Fruit fly (Drosophila melanogaster): ENCODE measurements around the gene CG17404.

CG17404 gene

dm6 chr3R:12221366-12221916, 3.4 kb downstream of the CG17404 start, which contains the start of gene CG4860 (continued):
- peak; percentile 63 for TF ChIP-seq CG30431 (GFP tag; optimal IDR thresholded peaks at IDR 0.05)
- TF ChIP-seq CG31388 (GFP tag; optimal IDR thresholded peaks at IDR 0.05), result peak; percentile 57
- no peak for TF ChIP-seq CG2889 (GFP tag; IDR thresholded peaks at IDR 0.05)
- peak; percentile 46 for TF ChIP-seq jing (GFP tag; optimal IDR thresholded peaks at IDR 0.05)
- TF ChIP-seq gem (tag; optimal IDR thresholded peaks at IDR 0.05), result peak; percentile 95
- TF ChIP-seq CG6813 (GFP tag; optimal IDR thresholded peaks at IDR 0.05), result peak; percentile 52
- TF ChIP-seq CG4854 (GFP tag; optimal IDR thresholded peaks at IDR 0.05), result peak; percentile 64
- no peak for TF ChIP-seq Eip74EF (GFP tag; optimal IDR thresholded peaks at IDR 0.05)
- peak; percentile 50 for TF ChIP-seq Hand (GFP tag; optimal IDR thresholded peaks at IDR 0.05)
- peak; percentile 81 for TF ChIP-seq CHES-1-like (GFP tag; optimal IDR thresholded peaks at IDR 0.05)
- peak; percentile 78 for TF ChIP-seq CG15601 (tag; optimal IDR thresholded peaks at IDR 0.05)
- peak; percentile 69; the same call in 1 of the 2 replicates for TF ChIP-seq Awh (GFP tag; IDR thresholded peaks at IDR 0.05)
- peak; percentile 80 for TF ChIP-seq org-1 (GFP tag; optimal IDR thresholded peaks at IDR 0.05)
- peak; percentile 57 for TF ChIP-seq D19B (GFP tag; optimal IDR thresholded peaks at IDR 0.05)
- peak; percentile 50 for TF ChIP-seq CG1792 (GFP tag; optimal IDR thresholded peaks at IDR 0.05)
- peak; percentile 56 for TF ChIP-seq NC2α (GFP tag; optimal IDR thresholded peaks at IDR 0.05)
- TF ChIP-seq Six4 (GFP tag; optimal IDR thresholded peaks at IDR 0.05), result peak; percentile 81
- TF ChIP-seq CG10654 (GFP tag; optimal IDR thresholded peaks at IDR 0.05), result peak; percentile 78
- TF ChIP-seq Kr (GFP tag; optimal IDR thresholded peaks at IDR 0.05), result no peak
- TF ChIP-seq CG43689 (GFP tag; IDR thresholded peaks at IDR 0.05), result peak; percentile 63
- peak; percentile 62 for TF ChIP-seq CG5180 (GFP tag; optimal IDR thresholded peaks at IDR 0.05)
- TF ChIP-seq Gsc (GFP tag; IDR thresholded peaks at IDR 0.05), result no peak
- TF ChIP-seq CG10209 (GFP tag; optimal IDR thresholded peaks at IDR 0.05), result peak; percentile 85
- TF ChIP-seq Spps (tag; optimal IDR thresholded peaks at IDR 0.05), result peak; percentile 6
- peak; percentile 56; the same call in 1 of the 2 replicates for TF ChIP-seq CG8765 (GFP tag; IDR thresholded peaks at IDR 0.05)
- TF ChIP-seq sc (optimal IDR thresholded peaks at IDR 0.05), result no peak
- peak; percentile 33 for TF ChIP-seq sc (GFP tag; optimal IDR thresholded peaks at IDR 0.05)
- TF ChIP-seq CG31365 (tag; optimal IDR thresholded peaks at IDR 0.05), result peak; percentile 42
- peak; percentile 75 for TF ChIP-seq CG12769 (tag; optimal IDR thresholded peaks at IDR 0.05)
- TF ChIP-seq MBD-R2 (GFP tag; IDR thresholded peaks at IDR 0.05), result peak; percentile 69; the same call in 1 of the 2 replicates
- peak; percentile 65 for TF ChIP-seq CG1529 (GFP tag; optimal IDR thresholded peaks at IDR 0.05)
- TF ChIP-seq Side (GFP tag; optimal IDR thresholded peaks at IDR 0.05), result peak; percentile 86
- TF ChIP-seq CG2129 (GFP tag; IDR thresholded peaks at IDR 0.05; ENCODE audit: partially characterized antibody), result no peak
- peak; percentile 85 for TF ChIP-seq CG8924 (tag; optimal IDR thresholded peaks at IDR 0.05)
- peak; percentile 92 for TF ChIP-seq NFAT (GFP tag; IDR thresholded peaks at IDR 0.05)
- TF ChIP-seq Pdp1 (GFP tag; optimal IDR thresholded peaks at IDR 0.05), result peak; percentile 75 to 91
- peak; percentile 87 for TF ChIP-seq Ada2b (GFP tag; IDR thresholded peaks at IDR 0.05)
- no peak for TF ChIP-seq Lim3 (GFP tag; IDR thresholded peaks at IDR 0.05)
- TF ChIP-seq pan (optimal IDR thresholded peaks at IDR 0.05), result no peak
- TF ChIP-seq pan (GFP tag; optimal IDR thresholded peaks at IDR 0.05 in 1 of 2, IDR thresholded peaks at IDR 0.05 in 1 of 2), result peak in 1 of 2 experiments; percentile 92
- TF ChIP-seq sr (GFP tag; IDR thresholded peaks at IDR 0.05), result peak; percentile 53; the same call in 1 of the 3 replicates
- TF ChIP-seq CG9609 (GFP tag; optimal IDR thresholded peaks at IDR 0.05), result peak; percentile 82
- peak; percentile 85 for TF ChIP-seq jumu (GFP tag; optimal IDR thresholded peaks at IDR 0.05)
- peak; percentile 34 for TF ChIP-seq Sry-δ (GFP tag; optimal IDR thresholded peaks at IDR 0.05)
- no peak for TF ChIP-seq z (GFP tag; IDR thresholded peaks at IDR 0.05)
- TF ChIP-seq Fer2 (tag; optimal IDR thresholded peaks at IDR 0.05), result peak; percentile 87
- no peak for TF ChIP-seq CG1832 (GFP tag; optimal IDR thresholded peaks at IDR 0.05)
- TF ChIP-seq pita (GFP tag; optimal IDR thresholded peaks at IDR 0.05), result no peak
- TF ChIP-seq kay (GFP tag; optimal IDR thresholded peaks at IDR 0.05), result peak; percentile 85
- TF ChIP-seq CG7357 (GFP tag; IDR thresholded peaks at IDR 0.05), result peak; percentile 71
